Worm (Caenorhabditis elegans) whole organism, midembryonic: Measurements from ENCODE around the gene Y51A2A.6.

Experiments used
- T22C8.4 ChIP-seq: fragments of 200-800 bp; sonication (Bioruptor generic); IDR thresholded peaks from 2 replicates; pipeline ENCODE4 v1.3.6; 2022; ENCODE audit warnings: missing genetic modification characterization, missing compliant biosample characterization
- flt-1 ChIP-seq: fragments of 200-800 bp; sonication (Bioruptor generic); IDR thresholded peaks from 2 replicates; pipeline ENCODE4 v1.3.6; 2022; ENCODE audit warnings: missing genetic modification characterization, missing compliant biosample characterization
- klf-2 ChIP-seq: fragments of 200-800 bp; sonication (Bioruptor generic); conservative IDR thresholded peaks from 2 replicates; pipeline ENCODE4 v1.3.6; 2022; ENCODE audit warnings: missing genetic modification reagents, missing genetic modification characterization, missing compliant biosample characterization
- med-1 ChIP-seq: sonication (generic microtip); optimal IDR thresholded peaks from 2 replicates; lab custom pipeline; 2017; ENCODE audit warnings: missing genetic modification characterization, mild to moderate bottlenecking, missing compliant biosample characterization, antibody characterized with exemption, missing genetic modification reagents; ENCODE audit not compliant: insufficient read depth
- ref-1 ChIP-seq: fragments of 200-800 bp; sonication (Bioruptor generic); conservative IDR thresholded peaks from 2 replicates; pipeline ENCODE4 v1.3.6; 2022; ENCODE audit warnings: missing genetic modification reagents, missing genetic modification characterization, missing compliant biosample characterization
- tab-1 ChIP-seq: fragments of 200-800 bp; sonication (Bioruptor generic); IDR thresholded peaks from 2 replicates; pipeline ENCODE4 v1.3.6; 2022; ENCODE audit warnings: missing genetic modification characterization, missing compliant biosample characterization
- ztf-23 ChIP-seq: fragments of 200-800 bp; sonication (Bioruptor generic); IDR thresholded peaks from 2 replicates; pipeline ENCODE4 v1.3.6; 2022; ENCODE audit warnings: missing genetic modification reagents, missing genetic modification characterization, missing compliant biosample characterization
- ztf-29 ChIP-seq: fragments of 200-800 bp; sonication (Bioruptor generic); IDR thresholded peaks from 2 replicates; pipeline ENCODE4 v1.3.6; 2022; ENCODE audit warnings: missing genetic modification reagents, missing genetic modification characterization, missing compliant biosample characterization

ce11 chrV:18269885-18270284 lies 32.6 kb upstream of the Y51A2A.6 start, which contains the start of gene skr-6:
- TF ChIP-seq flt-1 (GFP tag; lab: Robert Waterston, UW) (no peak), klf-2 (GFP tag; lab: Robert Waterston, UW) (no peak), med-1 (GFP tag; lab: Kevin White, UChicago) (no peak), tab-1 (no peak), ztf-29 (GFP tag; lab: Robert Waterston, UW) (no peak), ref-1 (GFP tag; lab: Robert Waterston, UW) (no peak), ztf-23 (GFP tag; lab: Robert Waterston, UW) (no peak), T22C8.4 (no peak)
